Fruit fly (Drosophila melanogaster) whole organism, embryonic: Measurements from ENCODE around the gene CG45049.
A peak's percentile ranks its signal among the peaks of the same experiment; 100 is the strongest.

ENCODE experiments used
- BtbVII ChIP-seq: fragments of 200-800 bp; sonication (Bioruptor generic); optimal IDR thresholded peaks from 3 replicates; lab custom pipeline; 2017; ENCODE audit warnings: missing biosample characterization, mild to moderate bottlenecking, missing genetic modification characterization
- CG10979 ChIP-seq: fragments of 200-800 bp; sonication (Bioruptor generic); optimal IDR thresholded peaks from 2 replicates; lab custom pipeline; 2018; ENCODE audit warnings: missing biosample characterization, mild to moderate bottlenecking, missing genetic modification characterization, moderate library complexity
- CG11093 ChIP-seq: fragments of 200-800 bp; sonication (Bioruptor generic); IDR thresholded peaks from 3 replicates; pipeline ENCODE4 v1.3.6; 2022; ENCODE audit warnings: missing biosample characterization, missing genetic modification characterization
- CG11723 ChIP-seq: fragments of 200-800 bp; sonication (Bioruptor generic); optimal IDR thresholded peaks from 2 replicates; lab custom pipeline; 2017; ENCODE audit warnings: missing biosample characterization, mild to moderate bottlenecking, missing genetic modification characterization
- CG12104 ChIP-seq: fragments of 200-800 bp; sonication (Bioruptor generic); optimal IDR thresholded peaks from 3 replicates; lab custom pipeline; 2016; ENCODE audit warnings: missing biosample characterization, missing genetic modification characterization
- CG14667 ChIP-seq: fragments of 200-800 bp; sonication (Bioruptor generic); IDR thresholded peaks from 2 replicates; pipeline ENCODE4 v1.3.6; 2022; ENCODE audit warnings: missing biosample characterization, missing genetic modification characterization
- CG14710 ChIP-seq: fragments of 200-800 bp; sonication (Bioruptor generic); optimal IDR thresholded peaks from 3 replicates; lab custom pipeline; 2019; ENCODE audit warnings: missing biosample characterization, mild to moderate bottlenecking, missing genetic modification characterization, moderate library complexity
- CG16815 ChIP-seq: fragments of 200-800 bp; sonication (Bioruptor generic); optimal IDR thresholded peaks from 3 replicates; lab custom pipeline; 2017; ENCODE audit warnings: missing biosample characterization, mild to moderate bottlenecking, missing genetic modification characterization
- CG17328 ChIP-seq: fragments of 200-800 bp; sonication (Bioruptor generic); IDR thresholded peaks from 2 replicates; pipeline ENCODE4 v1.3.6; 2022; ENCODE audit warnings: missing biosample characterization, missing genetic modification characterization
- CG17361 ChIP-seq: fragments of 200-800 bp; sonication (Bioruptor generic); IDR thresholded peaks from 3 replicates; pipeline ENCODE4 v1.3.6; 2022; ENCODE audit warnings: missing biosample characterization, missing genetic modification characterization
- CG18011 ChIP-seq: fragments of 200-800 bp; sonication (Bioruptor generic); optimal IDR thresholded peaks from 2 replicates; lab custom pipeline; 2017; ENCODE audit warnings: missing biosample characterization, missing genetic modification characterization, mild to moderate bottlenecking, moderate library complexity, missing genotype
- CG18764 ChIP-seq: fragments of 200-800 bp; sonication (Bioruptor generic); optimal IDR thresholded peaks from 3 replicates; lab custom pipeline; 2016; ENCODE audit warnings: missing biosample characterization, missing genetic modification characterization
- CG2712 ChIP-seq: fragments of 200-800 bp; optimal IDR thresholded peaks from 3 replicates; lab custom pipeline; 2019; ENCODE audit warnings: missing biosample characterization, mild to moderate bottlenecking, missing genetic modification characterization, moderate library complexity
- CG30020 ChIP-seq: fragments of 200-800 bp; optimal IDR thresholded peaks from 2 replicates; lab custom pipeline; 2019; ENCODE audit warnings: missing biosample characterization, mild to moderate bottlenecking, missing genetic modification characterization, moderate library complexity
- CG30403 ChIP-seq: fragments of 200-800 bp; sonication (Bioruptor generic); optimal IDR thresholded peaks from 3 replicates; lab custom pipeline; 2016; ENCODE audit warnings: missing biosample characterization, missing genetic modification characterization
- CG6854 ChIP-seq: fragments of 200-800 bp; sonication (Bioruptor generic); optimal IDR thresholded peaks from 3 replicates; lab custom pipeline; 2017; ENCODE audit warnings: missing biosample characterization, mild to moderate bottlenecking, missing genetic modification characterization
- CG8290 ChIP-seq, 3 experiments: fragments of 200-800 bp; sonication (Bioruptor generic); optimal IDR thresholded peaks; 2 replicates each; lab custom pipeline; 2016 to 2019; ENCODE audit warnings: missing biosample characterization in 3 of 3, missing genetic modification characterization in 3 of 3, mild to moderate bottlenecking in 2 of 3, moderate library complexity in 1 of 3
- CG8765 ChIP-seq: fragments of 200-800 bp; sonication (Bioruptor generic); IDR thresholded peaks from 2 replicates; pipeline ENCODE4 v1.3.6; 2022; ENCODE audit warnings: missing biosample characterization, missing genetic modification characterization
- CG8944 ChIP-seq: fragments of 200-800 bp; sonication (Bioruptor generic); optimal IDR thresholded peaks from 3 replicates; lab custom pipeline; 2016; ENCODE audit warnings: missing biosample characterization, missing genetic modification characterization
- Dbx ChIP-seq: fragments of 200-800 bp; sonication (Bioruptor generic); IDR thresholded peaks from 3 replicates; pipeline ENCODE4 v1.3.6; 2022; ENCODE audit warnings: missing biosample characterization, missing genetic modification characterization
- Dp ChIP-seq: fragments of 200-800 bp; sonication (Bioruptor generic); optimal IDR thresholded peaks from 2 replicates; lab custom pipeline; 2018; ENCODE audit warnings: missing biosample characterization, mild to moderate bottlenecking, missing genetic modification characterization, moderate library complexity
- Ets97D ChIP-seq: fragments of 200-800 bp; sonication (Bioruptor generic); optimal IDR thresholded peaks from 3 replicates; lab custom pipeline; 2016; ENCODE audit warnings: missing biosample characterization, missing genetic modification characterization
- Fer3 ChIP-seq: fragments of 200-800 bp; sonication (Bioruptor generic); optimal IDR thresholded peaks from 2 replicates; lab custom pipeline; 2018; ENCODE audit warnings: missing biosample characterization, mild to moderate bottlenecking, missing genetic modification characterization, moderate library complexity
- HmgD ChIP-seq: fragments of 200-800 bp; sonication (Bioruptor generic); optimal IDR thresholded peaks from 3 replicates; lab custom pipeline; 2016; ENCODE audit warnings: missing biosample characterization, missing genetic modification characterization
- Kr ChIP-seq: fragments of 200-800 bp; sonication (Bioruptor generic); optimal IDR thresholded peaks from 2 replicates; lab custom pipeline; 2017; ENCODE audit warnings: missing biosample characterization, mild to moderate bottlenecking, missing genetic modification characterization
- Lhr ChIP-seq: fragments of 200-800 bp; sonication (Bioruptor generic); optimal IDR thresholded peaks from 3 replicates; lab custom pipeline; 2017; ENCODE audit warnings: mild to moderate bottlenecking, missing biosample characterization, missing genetic modification reagents, missing genetic modification characterization
- Optix ChIP-seq: fragments of 200-800 bp; sonication (Bioruptor generic); IDR thresholded peaks from 3 replicates; pipeline ENCODE4 v1.3.6; 2022; ENCODE audit warnings: missing biosample characterization, missing genetic modification characterization
- Poxn ChIP-seq: fragments of 200-800 bp; sonication (Bioruptor generic); IDR thresholded peaks from 2 replicates; pipeline ENCODE4 v1.3.6; 2022; ENCODE audit warnings: missing biosample characterization, missing genetic modification characterization
- Sin3A ChIP-seq: fragments of >200 bp; optimal IDR thresholded peaks from 2 replicates; lab custom pipeline; 2018
- Six4 ChIP-seq: fragments of 200-800 bp; sonication (Bioruptor generic); optimal IDR thresholded peaks from 2 replicates; lab custom pipeline; 2016; ENCODE audit warnings: missing biosample characterization, missing genetic modification characterization
- Sox100B ChIP-seq: fragments of 200-800 bp; sonication (Bioruptor generic); optimal IDR thresholded peaks from 3 replicates; lab custom pipeline; 2018; ENCODE audit warnings: missing biosample characterization, mild to moderate bottlenecking, missing genetic modification characterization
- ab ChIP-seq: fragments of 200-800 bp; sonication (Bioruptor generic); optimal IDR thresholded peaks from 2 replicates; lab custom pipeline; 2016; ENCODE audit warnings: missing biosample characterization, missing genetic modification characterization
- bigmax ChIP-seq: fragments of 200-800 bp; sonication (Bioruptor generic); optimal IDR thresholded peaks from 2 replicates; lab custom pipeline; 2018; ENCODE audit warnings: missing biosample characterization, mild to moderate bottlenecking, missing genetic modification characterization
- chm ChIP-seq: fragments of 200-800 bp; sonication (Bioruptor generic); IDR thresholded peaks from 2 replicates; pipeline ENCODE4 v1.3.6; 2022; ENCODE audit warnings: missing biosample characterization, missing genetic modification characterization
- crp ChIP-seq, 2 experiments: fragments of 200-800 bp; sonication (Bioruptor generic); optimal IDR thresholded peaks; 2 replicates in 1 of 2; 3 replicates in 1 of 2; lab custom pipeline; 2017; ENCODE audit warnings: missing biosample characterization in 2 of 2, missing genetic modification characterization in 2 of 2, mild to moderate bottlenecking in 1 of 2, moderate library complexity in 1 of 2
- dysf ChIP-seq: fragments of 200-800 bp; sonication (Bioruptor generic); IDR thresholded peaks from 3 replicates; pipeline ENCODE4 v1.3.6; 2022; ENCODE audit warnings: missing biosample characterization, missing genetic modification characterization
- ftz-f1 ChIP-seq: fragments of 200-800 bp; sonication (Bioruptor generic); optimal IDR thresholded peaks from 2 replicates; lab custom pipeline; 2016; ENCODE audit warnings: missing biosample characterization, missing genetic modification characterization
- gfzf ChIP-seq: fragments of 200-800 bp; sonication (Bioruptor generic); optimal IDR thresholded peaks from 2 replicates; lab custom pipeline; 2016; ENCODE audit warnings: missing biosample characterization, mild to moderate bottlenecking, missing genetic modification characterization, moderate library complexity
- h ChIP-seq: fragments of >200 bp; optimal IDR thresholded peaks from 2 replicates; lab custom pipeline; 2017
- ind ChIP-seq: fragments of 200-800 bp; sonication (Bioruptor generic); optimal IDR thresholded peaks from 3 replicates; lab custom pipeline; 2016; ENCODE audit warnings: missing biosample characterization, missing genetic modification characterization
- inv ChIP-seq: fragments of 200-800 bp; sonication (Bioruptor generic); IDR thresholded peaks from 2 replicates; pipeline ENCODE4 v1.3.6; 2022; ENCODE audit warnings: missing biosample characterization, missing genetic modification characterization; ENCODE audit not compliant: partially characterized antibody
- lilli ChIP-seq: fragments of 200-800 bp; sonication (Bioruptor generic); optimal IDR thresholded peaks from 3 replicates; lab custom pipeline; 2016; ENCODE audit warnings: missing biosample characterization, missing genetic modification characterization
- otp ChIP-seq: fragments of 200-800 bp; sonication (Bioruptor generic); IDR thresholded peaks from 3 replicates; pipeline ENCODE4, ENCODE4 v1.3.6; 2022; ENCODE audit warnings: missing biosample characterization, missing genetic modification characterization
- rib ChIP-seq: fragments of 200-800 bp; sonication (Bioruptor generic); IDR thresholded peaks from 2 replicates; pipeline ENCODE4 v1.3.6; 2022; ENCODE audit warnings: missing biosample characterization, missing genetic modification characterization
- schlank ChIP-seq: fragments of 200-800 bp; sonication (Bioruptor generic); optimal IDR thresholded peaks from 2 replicates; lab custom pipeline; 2018; ENCODE audit warnings: missing biosample characterization, mild to moderate bottlenecking, missing genetic modification characterization
- slbo ChIP-seq: fragments of 200-800 bp; sonication (Bioruptor generic); IDR thresholded peaks from 2 replicates; pipeline ENCODE4 v1.3.6; 2022; ENCODE audit warnings: missing biosample characterization, missing genetic modification characterization
- slou ChIP-seq: fragments of 200-800 bp; sonication (Bioruptor generic); optimal IDR thresholded peaks from 3 replicates; lab custom pipeline; 2016; ENCODE audit warnings: missing biosample characterization, missing genetic modification characterization
- sr ChIP-seq: fragments of 200-800 bp; sonication (Bioruptor generic); IDR thresholded peaks from 3 replicates; pipeline ENCODE4 v1.3.6; 2022; ENCODE audit warnings: missing biosample characterization, missing genetic modification characterization
- twi ChIP-seq: fragments of 200-800 bp; optimal IDR thresholded peaks from 2 replicates; lab custom pipeline; 2019; ENCODE audit warnings: missing biosample characterization, mild to moderate bottlenecking, missing genetic modification characterization, moderate library complexity
- vnd ChIP-seq: fragments of 200-800 bp; sonication (Bioruptor generic); IDR thresholded peaks from 3 replicates; pipeline ENCODE4 v1.3.6; 2022; ENCODE audit warnings: missing biosample characterization, missing genetic modification characterization; ENCODE audit not compliant: partially characterized antibody

The CG45049 gene

dm6 chr3R:22726031-22726770 lies 566 bp upstream of the CG45049 start, which contains the start of gene RNF220 (continued):
- TF ChIP-seq Lhr (GFP tag; lab: Kevin White, UChicago), result peak; percentile 2
- peak; percentile 20 for TF ChIP-seq Ets97D (GFP tag; lab: Kevin White, UChicago)
- TF ChIP-seq CG11093 (GFP tag; lab: Robert Waterston, UW), result no peak
- TF ChIP-seq inv (GFP tag; lab: Robert Waterston, UW), result peak; percentile 48; the same call in 1 of the 2 replicates
- TF ChIP-seq Dp (GFP tag; lab: Kevin White, UChicago), result peak; percentile 24
- no peak for TF ChIP-seq dysf (GFP tag; lab: Robert Waterston, UW)
- peak; percentile 56 for TF ChIP-seq CG14710
- TF ChIP-seq CG11723 (GFP tag; lab: Kevin White, UChicago), result no peak
- TF ChIP-seq schlank (tag; lab: Kevin White, UChicago), result no peak
- peak; percentile 20; the same call in 1 of the 3 replicates for TF ChIP-seq Dbx (GFP tag; lab: Robert Waterston, UW)
- no peak for TF ChIP-seq CG8765 (GFP tag; lab: Robert Waterston, UW)
- peak; percentile 73 for TF ChIP-seq gfzf (GFP tag; lab: Kevin White, UChicago)
- 0 out of 2 replicates have a peak, but pooled peaks have one; percentile 34 for TF ChIP-seq chm
- TF ChIP-seq CG10979 (tag; lab: Kevin White, UChicago), result no peak
- TF ChIP-seq ab (GFP tag; lab: Kevin White, UChicago), result no peak
- TF ChIP-seq sr (GFP tag; lab: Robert Waterston, UW), result no peak
- TF ChIP-seq CG30020, result peak; percentile 6
- TF ChIP-seq CG14667 (GFP tag; lab: Robert Waterston, UW), result 0 out of 2 replicates have a peak, but pooled peaks have one; percentile 8
- no peak for TF ChIP-seq CG12104 (GFP tag; lab: Kevin White, UChicago)
- TF ChIP-seq Kr, result no peak
- no peak for TF ChIP-seq lilli (GFP tag; lab: Kevin White, UChicago)
- TF ChIP-seq twi (tag; lab: Kevin White, UChicago), result no peak
- TF ChIP-seq Sox100B (GFP tag; lab: Kevin White, UChicago), result peak; percentile 40
- TF ChIP-seq vnd, result peak; percentile 11
- no peak for TF ChIP-seq CG18011
- TF ChIP-seq CG16815 (GFP tag; lab: Kevin White, UChicago), result no peak
- no peak for TF ChIP-seq CG17328
- no peak for TF ChIP-seq slou (GFP tag; lab: Kevin White, UChicago)
- TF ChIP-seq h (lab: Kevin White, UChicago), result no peak
- TF ChIP-seq slbo, result peak; percentile 38
- TF ChIP-seq rib (GFP tag; lab: Robert Waterston, UW), result no peak
- no peak for TF ChIP-seq Poxn (GFP tag; lab: Robert Waterston, UW)
- no peak for TF ChIP-seq CG6854
- no peak for TF ChIP-seq CG8290 (GFP tag; optimal IDR thresholded peaks at IDR 0.05; lab: Kevin White, UChicago)
- peak in 1 of 2 experiments; percentile 1 for TF ChIP-seq CG8290 (tag; optimal IDR thresholded peaks at IDR 0.05; lab: Kevin White, UChicago)
- no peak for TF ChIP-seq Six4 (GFP tag; lab: Kevin White, UChicago)
- TF ChIP-seq ftz-f1, result no peak
- peak; percentile 60 for TF ChIP-seq CG17361 (GFP tag; lab: Robert Waterston, UW)
- TF ChIP-seq crp (GFP tag; optimal IDR thresholded peaks at IDR 0.05; lab: Kevin White, UChicago), result no peak
- TF ChIP-seq CG8944 (GFP tag; lab: Kevin White, UChicago), result no peak
- no peak for TF ChIP-seq Fer3 (tag; lab: Kevin White, UChicago)
- peak; percentile 34 for TF ChIP-seq CG2712 (tag; lab: Kevin White, UChicago)
- TF ChIP-seq BtbVII (GFP tag; lab: Kevin White, UChicago), result no peak
- no peak for TF ChIP-seq HmgD (GFP tag; lab: Kevin White, UChicago)
- peak; percentile 54 for TF ChIP-seq CG30403 (GFP tag; lab: Kevin White, UChicago)
- no peak for TF ChIP-seq otp (GFP tag; lab: Robert Waterston, UW)
- TF ChIP-seq Sin3A (lab: Kevin White, UChicago), result peak; percentile 31
- TF ChIP-seq bigmax (GFP tag; lab: Kevin White, UChicago), result no peak
- TF ChIP-seq ind (GFP tag; lab: Kevin White, UChicago), result no peak
- no peak for TF ChIP-seq Optix (GFP tag; lab: Robert Waterston, UW)
- TF ChIP-seq CG18764 (GFP tag; lab: Kevin White, UChicago), result no peak
